Worm (Caenorhabditis elegans) whole organism, L4 larva: Measurements from ENCODE around the gene cni-1.

Source experiments
- F26F4.8 ChIP-seq: fragments of 200-800 bp; sonication (Bioruptor generic); conservative IDR thresholded peaks from 2 replicates; pipeline ENCODE4 v1.3.6; 2022; ENCODE audit warnings: missing genetic modification characterization, missing compliant biosample characterization
- F37D6.2 ChIP-seq: sonication (generic microtip); optimal IDR thresholded peaks from 2 replicates; lab custom pipeline; 2016; ENCODE audit warnings: mild to moderate bottlenecking, missing genetic modification characterization, missing compliant biosample characterization
- F49E8.2 ChIP-seq: sonication (generic microtip); optimal IDR thresholded peaks from 2 replicates; lab custom pipeline; 2016; ENCODE audit warnings: missing compliant biosample characterization, mild to moderate bottlenecking, missing genetic modification characterization, borderline replicate concordance
- R02D3.7 ChIP-seq: fragments of 150-350 bp; sonication (generic microtip); optimal IDR thresholded peaks from 3 replicates; lab custom pipeline; 2014; ENCODE audit warnings: missing biosample characterization, missing genetic modification characterization
- T26A8.4 ChIP-seq: fragments of 200-800 bp; sonication (Bioruptor generic); IDR thresholded peaks from 2 replicates; pipeline ENCODE4 v1.3.6; 2022; ENCODE audit warnings: missing genetic modification characterization, missing compliant biosample characterization
- Y105C5A.15 ChIP-seq: fragments of 200-800 bp; sonication (Bioruptor generic); IDR thresholded peaks from 2 replicates; pipeline ENCODE4 v1.3.6; 2022; ENCODE audit warnings: missing genetic modification characterization, missing compliant biosample characterization
- ZK546.5 ChIP-seq, 2 experiments: sonication (generic microtip); optimal IDR thresholded peaks; 2 replicates each; lab custom pipeline; 2017; ENCODE audit warnings: missing biosample characterization in 2 of 2, missing genetic modification characterization in 2 of 2
- aha-1 ChIP-seq: fragments of 150-350 bp; peaks from one replicate; lab custom pipeline; 2014; ENCODE audit warnings: missing biosample characterization, missing genetic modification characterization
- attf-4 ChIP-seq: sonication (generic microtip); optimal IDR thresholded peaks from 3 replicates; lab custom pipeline; 2017; ENCODE audit warnings: missing biosample characterization, missing genetic modification characterization
- ceh-28 ChIP-seq: fragments of 150-350 bp; optimal IDR thresholded peaks from 2 replicates; lab custom pipeline; 2014; ENCODE audit warnings: missing biosample characterization, missing genetic modification reagents, missing genetic modification characterization
- ceh-44 ChIP-seq: fragments of 200-800 bp; sonication (Bioruptor generic); IDR thresholded peaks from 2 replicates; pipeline ENCODE4 v1.3.6; 2022; ENCODE audit warnings: missing genetic modification reagents, missing genetic modification characterization, missing compliant biosample characterization
- ctbp-1 ChIP-seq: fragments of 200-800 bp; sonication (Bioruptor generic); IDR thresholded peaks from 2 replicates; pipeline ENCODE4 v1.3.6; 2022; ENCODE audit warnings: missing genetic modification reagents, missing genetic modification characterization, missing compliant biosample characterization
- daf-16 ChIP-seq, 3 experiments: sonication (generic microtip); optimal IDR thresholded peaks; 2 replicates each; lab custom pipeline; 2016 to 2017; ENCODE audit warnings: missing genetic modification characterization in 3 of 3, missing genetic modification reagents in 3 of 3, mild to moderate bottlenecking in 2 of 3, missing compliant biosample characterization in 2 of 3, missing biosample characterization in 1 of 3, moderate library complexity in 1 of 3
- dmd-6 ChIP-seq: fragments of 200-800 bp; sonication (Bioruptor generic); IDR thresholded peaks from 2 replicates; pipeline ENCODE4 v1.3.6; 2022; ENCODE audit warnings: missing genetic modification reagents, missing genetic modification characterization, missing compliant biosample characterization
- dmd-9 ChIP-seq: fragments of 200-800 bp; sonication (Bioruptor generic); IDR thresholded peaks from 2 replicates; pipeline ENCODE4 v1.3.6; 2022; ENCODE audit warnings: missing genetic modification reagents, missing genetic modification characterization, missing compliant biosample characterization
- duxl-1 ChIP-seq: sonication (generic microtip); optimal IDR thresholded peaks from 2 replicates; lab custom pipeline; 2016; ENCODE audit warnings: mild to moderate bottlenecking, missing genetic modification characterization, moderate library complexity, missing compliant biosample characterization; ENCODE audit not compliant: poor library complexity
- fkh-10 ChIP-seq: fragments of 150-350 bp; optimal IDR thresholded peaks from 2 replicates; lab custom pipeline; 2014; ENCODE audit warnings: missing biosample characterization, missing genetic modification reagents, missing genetic modification characterization
- hlh-11 ChIP-seq: fragments of 200-800 bp; sonication (Bioruptor generic); optimal IDR thresholded peaks from 2 replicates; lab custom pipeline; 2018; ENCODE audit warnings: mild to moderate bottlenecking, missing genetic modification characterization, missing compliant biosample characterization
- hlh-30 ChIP-seq: sonication (generic microtip); optimal IDR thresholded peaks from 2 replicates; lab custom pipeline; 2017; ENCODE audit warnings: antibody characterized with exemption, mild to moderate bottlenecking, missing genetic modification characterization, missing compliant biosample characterization; ENCODE audit not compliant: insufficient read depth
- lin-1 ChIP-seq: fragments of 200-800 bp; sonication (Bioruptor generic); IDR thresholded peaks from 2 replicates; pipeline ENCODE4 v1.3.6; 2022; ENCODE audit warnings: missing genetic modification reagents, missing genetic modification characterization, missing compliant biosample characterization
- lin-38 ChIP-seq: fragments of 200-800 bp; sonication (Bioruptor generic); IDR thresholded peaks from 2 replicates; pipeline ENCODE4 v1.3.6; 2022; ENCODE audit warnings: missing genetic modification reagents, missing genetic modification characterization, missing compliant biosample characterization
- mdl-1 ChIP-seq, 2 experiments: fragments of 150-350 bp in 1 of 2; sonication (generic microtip) in 1 of 2; optimal IDR thresholded peaks; 2 replicates each; lab custom pipeline; 2014 to 2017; ENCODE audit warnings: missing biosample characterization in 2 of 2, missing genetic modification characterization in 2 of 2
- mes-2 ChIP-seq: sonication (generic microtip); optimal IDR thresholded peaks from 2 replicates; lab custom pipeline; 2016; ENCODE audit warnings: missing genotype, mild to moderate bottlenecking, missing genetic modification characterization, missing compliant biosample characterization; ENCODE audit not compliant: poor library complexity, severe bottlenecking
- mxl-2 ChIP-seq: fragments of 200-800 bp; sonication (Bioruptor generic); conservative IDR thresholded peaks from 2 replicates; pipeline ENCODE4 v1.3.6; 2022; ENCODE audit warnings: missing genetic modification reagents, missing genetic modification characterization, missing compliant biosample characterization
- mxl-3 ChIP-seq: fragments of 200-800 bp; sonication (Bioruptor generic); optimal IDR thresholded peaks from 2 replicates; lab custom pipeline; 2018; ENCODE audit warnings: mild to moderate bottlenecking, missing genetic modification characterization, missing compliant biosample characterization
- nhr-10 ChIP-seq: fragments of 150-350 bp; optimal IDR thresholded peaks from 2 replicates; lab custom pipeline; 2014; ENCODE audit warnings: missing biosample characterization, missing genetic modification characterization
- nhr-102 ChIP-seq: sonication (generic microtip); optimal IDR thresholded peaks from 2 replicates; lab custom pipeline; 2016; ENCODE audit warnings: mild to moderate bottlenecking, missing genetic modification characterization, moderate library complexity, missing compliant biosample characterization
- nhr-237 ChIP-seq: sonication (generic microtip); optimal IDR thresholded peaks from 2 replicates; lab custom pipeline; 2017; ENCODE audit warnings: missing biosample characterization, missing genetic modification characterization
- nhr-28 ChIP-seq: fragments of 150-350 bp; optimal IDR thresholded peaks from 2 replicates; lab custom pipeline; 2014; ENCODE audit warnings: missing biosample characterization, missing genetic modification characterization
- nhr-48 ChIP-seq: sonication (generic microtip); optimal IDR thresholded peaks from 2 replicates; lab custom pipeline; 2016; ENCODE audit warnings: mild to moderate bottlenecking, missing genetic modification characterization, missing compliant biosample characterization
- nhr-6 ChIP-seq: fragments of 150-350 bp; optimal IDR thresholded peaks from 2 replicates; lab custom pipeline; 2014; ENCODE audit warnings: missing biosample characterization, missing genetic modification characterization
- nhr-76 ChIP-seq: fragments of 150-350 bp; optimal IDR thresholded peaks from 2 replicates; lab custom pipeline; 2014; ENCODE audit warnings: missing biosample characterization, missing genetic modification characterization
- nhr-77 ChIP-seq: fragments of 150-350 bp; optimal IDR thresholded peaks from 2 replicates; lab custom pipeline; 2014; ENCODE audit warnings: missing biosample characterization, missing genetic modification characterization
- pqm-1 ChIP-seq: sonication (generic microtip); optimal IDR thresholded peaks from 2 replicates; lab custom pipeline; 2017; ENCODE audit warnings: missing biosample characterization, missing genetic modification characterization
- saeg-2 ChIP-seq: fragments of 200-800 bp; sonication (Bioruptor generic); IDR thresholded peaks from 2 replicates; pipeline ENCODE4 v1.3.6; 2022; ENCODE audit warnings: missing genetic modification reagents, missing genetic modification characterization, missing compliant biosample characterization
- sdz-12 ChIP-seq: fragments of 200-800 bp; sonication (Bioruptor generic); optimal IDR thresholded peaks from 2 replicates; lab custom pipeline; 2018; ENCODE audit warnings: mild to moderate bottlenecking, missing genetic modification characterization, missing compliant biosample characterization
- skn-1 ChIP-seq: fragments of 150-350 bp; optimal IDR thresholded peaks from 2 replicates; lab custom pipeline; 2014; ENCODE audit warnings: missing biosample characterization, missing genetic modification characterization
- snpc-4 ChIP-seq: fragments of 150-350 bp; optimal IDR thresholded peaks from 2 replicates; lab custom pipeline; 2014; ENCODE audit warnings: missing biosample characterization, missing genetic modification characterization
- tag-97 ChIP-seq: fragments of 200-800 bp; sonication (Bioruptor generic); IDR thresholded peaks from 2 replicates; pipeline ENCODE4 v1.3.6; 2022; ENCODE audit warnings: missing genetic modification characterization, missing compliant biosample characterization
- tra-1 ChIP-seq: fragments of 200-800 bp; sonication (Bioruptor generic); IDR thresholded peaks from 2 replicates; pipeline ENCODE4 v1.3.6; 2022; ENCODE audit warnings: missing genetic modification reagents, missing genetic modification characterization, missing compliant biosample characterization
- unc-62 ChIP-seq, 3 experiments: fragments of 150-350 bp in 1 of 3; sonication (generic microtip); optimal IDR thresholded peaks in 2 of 3; peaks in 1 of 3; 1 replicate in 1 of 3; 2 replicates in 2 of 3; lab custom pipeline; 2014 to 2017; ENCODE audit warnings: missing biosample characterization in 3 of 3, missing genetic modification characterization in 3 of 3, missing genetic modification reagents in 3 of 3, missing genotype in 1 of 3
- zag-1 ChIP-seq: fragments of 150-350 bp; optimal IDR thresholded peaks from 2 replicates; lab custom pipeline; 2014; ENCODE audit warnings: missing biosample characterization, missing genetic modification characterization
- zip-11 ChIP-seq: fragments of 200-800 bp; sonication (Bioruptor generic); IDR thresholded peaks from 2 replicates; pipeline ENCODE4 v1.3.6; 2022; ENCODE audit warnings: missing genetic modification characterization, missing compliant biosample characterization
- ztf-11 ChIP-seq: fragments of 150-350 bp; optimal IDR thresholded peaks from 2 replicates; lab custom pipeline; 2014; ENCODE audit warnings: missing biosample characterization, missing genetic modification characterization

cni-1 gene

DNA sequence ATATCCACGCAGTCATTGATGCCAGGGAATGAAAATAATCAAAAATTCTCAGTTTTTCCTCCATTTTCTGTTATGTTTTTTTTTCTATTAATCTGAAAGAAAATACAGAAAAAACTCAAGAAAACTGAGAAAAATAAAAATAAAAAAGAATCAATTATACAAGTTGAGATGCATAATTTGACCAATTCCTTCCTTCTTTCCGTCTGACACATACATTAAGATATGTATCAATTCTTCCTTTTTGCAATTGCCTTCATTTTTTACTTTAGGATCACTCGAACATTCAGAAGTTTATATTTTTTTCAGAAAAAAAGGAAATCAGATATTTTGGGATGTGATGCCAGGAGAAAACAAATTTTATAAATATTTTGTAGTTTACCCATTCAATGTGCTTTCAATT is 27.3 kb downstream of the cni-1 start, which contains the start of gene F57B1.5:
F57B1.5 (plus strand) TSS at position 301 of the 400 bp plus-strand sequence.
- TF ChIP-seq attf-4 (tag; lab: Kevin White, UChicago) (no peak), ctbp-1 (GFP tag; lab: Robert Waterston, UW) (no peak), ztf-11 (tag; lab: Kevin White, UChicago) (no peak), Y105C5A.15 (GFP tag; lab: Robert Waterston, UW) (no peak), nhr-6 (no peak), ceh-28 (tag; lab: Kevin White, UChicago) (no peak), tag-97 (GFP tag; lab: Robert Waterston, UW) (no peak), F37D6.2 (tag; lab: Kevin White, UChicago) (no peak)
- TF ChIP-seq, all 104 proteins: peak for 0

DNA sequence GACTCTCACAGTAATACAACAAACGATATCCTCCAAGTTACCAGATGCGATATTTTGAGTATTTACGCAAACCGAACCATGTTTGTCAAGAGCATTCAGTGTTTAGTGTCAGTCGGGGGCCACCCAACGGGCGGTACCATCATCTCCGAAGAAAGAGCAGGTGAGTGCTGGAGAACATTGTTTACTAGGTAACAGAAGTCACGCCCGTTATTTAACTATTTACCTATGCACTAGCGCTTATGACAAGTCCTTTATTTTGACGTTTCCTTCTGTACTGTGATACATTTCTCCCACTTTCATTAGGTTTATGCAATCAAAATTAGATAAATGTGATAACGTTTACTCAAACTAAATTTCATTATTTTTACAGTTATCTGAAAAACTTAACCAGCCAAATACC is 29.4 kb downstream of the cni-1 start, which contains the start of gene F57B1.6:
F57B1.6 (plus strand) TSS at position 79 of the 400 bp plus-strand sequence.
- TF ChIP-seq F49E8.2: no peak
- TF ChIP-seq aha-1 (tag; lab: Kevin White, UChicago): peak; percentile 63

DNA sequence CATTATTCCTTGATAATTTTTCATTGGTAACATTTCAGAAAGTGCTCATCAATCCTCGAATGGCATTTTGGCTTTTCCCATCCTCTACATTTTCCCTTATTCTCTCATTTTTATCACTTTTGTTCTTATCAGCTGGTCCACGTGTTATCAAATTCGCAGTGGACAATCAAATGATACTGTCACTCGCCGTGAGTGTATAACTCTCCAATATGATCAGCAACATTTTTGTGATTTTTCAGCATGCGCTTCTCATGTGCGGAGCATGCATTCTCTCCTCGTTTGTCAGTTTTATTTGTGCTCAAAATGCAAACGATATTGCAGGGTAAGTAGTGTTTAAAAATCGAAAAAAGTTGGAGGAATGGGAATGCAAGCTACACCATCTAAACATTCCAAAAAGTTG is 32.5 kb downstream of the cni-1 start:
- TF ChIP-seq T26A8.4 (GFP tag; lab: Robert Waterston, UW) (no peak), nhr-102 (no peak), fkh-10 (GFP tag; lab: Kevin White, UChicago) (no peak), R02D3.7 (tag; lab: Kevin White, UChicago) (no peak), ctbp-1 (GFP tag; lab: Robert Waterston, UW) (no peak), hlh-30 (tag; lab: Kevin White, UChicago) (no peak), snpc-4 (tag; lab: Kevin White, UChicago) (no peak), nhr-6 (peak; percentile 90), daf-16 (GFP tag; optimal IDR thresholded peaks at IDR 0.05; lab: Kevin White, UChicago) (no peak), daf-16 (tag; optimal IDR thresholded peaks at IDR 0.05; lab: Kevin White, UChicago) (peak; percentile 92), Y105C5A.15 (GFP tag; lab: Robert Waterston, UW) (no peak), pqm-1 (tag; lab: Kevin White, UChicago) (peak; percentile 98), zip-11 (GFP tag; lab: Robert Waterston, UW) (no peak), tag-97 (GFP tag; lab: Robert Waterston, UW) (no peak), mdl-1 (tag; optimal IDR thresholded peaks at IDR 0.05; lab: Kevin White, UChicago) (peak in 1 of 2 experiments; percentile 59), nhr-237 (tag; lab: Kevin White, UChicago) (no peak), hlh-11 (peak; percentile 94), nhr-77 (tag; lab: Kevin White, UChicago) (no peak), dmd-9 (GFP tag; lab: Robert Waterston, UW) (no peak), mxl-2 (GFP tag; lab: Robert Waterston, UW) (peak; percentile 99), skn-1 (tag; lab: Kevin White, UChicago) (no peak), nhr-10 (tag; lab: Kevin White, UChicago) (no peak), ceh-44 (GFP tag; lab: Robert Waterston, UW) (no peak), F26F4.8 (GFP tag; lab: Robert Waterston, UW) (no peak), duxl-1 (tag; lab: Kevin White, UChicago) (no peak), mes-2 (no peak), lin-1 (peak; percentile 46; the same call in 1 of the 2 replicates), sdz-12 (GFP tag; lab: Kevin White, UChicago) (no peak), nhr-76 (tag; lab: Kevin White, UChicago) (no peak), tra-1 (GFP tag; lab: Robert Waterston, UW) (peak; percentile 77; the same call in 1 of the 2 replicates), dmd-6 (GFP tag; lab: Robert Waterston, UW) (peak; percentile 98), lin-38 (no peak), unc-62 (GFP tag; optimal IDR thresholded peaks at IDR 0.05 in 1 of 2; lab: Kevin White, UChicago) (peak; percentile 20 to 90), unc-62 (tag; optimal IDR thresholded peaks at IDR 0.05; lab: Kevin White, UChicago) (no peak), nhr-48 (tag; lab: Kevin White, UChicago) (peak; percentile 61), ZK546.5 (tag; optimal IDR thresholded peaks at IDR 0.05; lab: Kevin White, UChicago) (no peak), nhr-28 (tag; lab: Kevin White, UChicago) (peak; percentile 90), mxl-3 (GFP tag; lab: Kevin White, UChicago) (no peak), ztf-11 (tag; lab: Kevin White, UChicago) (no peak), zag-1 (no peak), saeg-2 (GFP tag; lab: Robert Waterston, UW) (0 out of 2 replicates have a peak, but pooled peaks have one; percentile 15)
